Worm (Caenorhabditis elegans) whole organism, L4 larva: ENCODE data around the gene C36C9.12.
A peak's percentile ranks its signal among the peaks of the same experiment; 100 is the strongest.

Source experiments
- D1046.2 ChIP-seq: fragments of 200-800 bp; sonication (Bioruptor generic); IDR thresholded peaks from 2 replicates; pipeline ENCODE4 v1.3.6; 2022; ENCODE audit warnings: missing genetic modification characterization, missing compliant biosample characterization
- F10B5.3 ChIP-seq: sonication (generic microtip); optimal IDR thresholded peaks from 2 replicates; lab custom pipeline; 2016; ENCODE audit warnings: mild to moderate bottlenecking, missing genetic modification characterization, missing compliant biosample characterization
- F44E2.7 ChIP-seq: fragments of 200-800 bp; sonication (Bioruptor generic); IDR thresholded peaks from 2 replicates; pipeline ENCODE4 v2.1.2; 2022; ENCODE audit warnings: missing genetic modification characterization, missing compliant biosample characterization
- ZK337.2 ChIP-seq: fragments of 200-800 bp; sonication (Bioruptor generic); IDR thresholded peaks from 2 replicates; pipeline ENCODE4 v1.3.6; 2022; ENCODE audit warnings: missing genetic modification reagents, missing genetic modification characterization, missing compliant biosample characterization
- aha-1 ChIP-seq: fragments of 150-350 bp; peaks from one replicate; lab custom pipeline; 2014; ENCODE audit warnings: missing biosample characterization, missing genetic modification characterization
- attf-4 ChIP-seq: sonication (generic microtip); optimal IDR thresholded peaks from 3 replicates; lab custom pipeline; 2017; ENCODE audit warnings: missing biosample characterization, missing genetic modification characterization
- ceh-20 ChIP-seq: fragments of 200-800 bp; sonication (Bioruptor generic); IDR thresholded peaks from 2 replicates; pipeline ENCODE4 v1.3.6; 2022; ENCODE audit warnings: missing genetic modification reagents, missing genetic modification characterization, missing compliant biosample characterization
- ceh-28 ChIP-seq: fragments of 150-350 bp; optimal IDR thresholded peaks from 2 replicates; lab custom pipeline; 2014; ENCODE audit warnings: missing biosample characterization, missing genetic modification reagents, missing genetic modification characterization
- daf-16 ChIP-seq, 3 experiments: sonication (generic microtip); optimal IDR thresholded peaks; 2 replicates each; lab custom pipeline; 2016 to 2017; ENCODE audit warnings: missing genetic modification characterization in 3 of 3, missing genetic modification reagents in 3 of 3, mild to moderate bottlenecking in 2 of 3, missing compliant biosample characterization in 2 of 3, missing biosample characterization in 1 of 3, moderate library complexity in 1 of 3
- daf-8 ChIP-seq: fragments of 200-800 bp; sonication (Bioruptor generic); IDR thresholded peaks from 2 replicates; pipeline ENCODE4 v1.3.6; 2022; ENCODE audit warnings: missing genetic modification characterization, missing compliant biosample characterization
- dmd-8 ChIP-seq: fragments of 200-800 bp; sonication (Bioruptor generic); IDR thresholded peaks from 2 replicates; pipeline ENCODE4 v1.3.6; 2022; ENCODE audit warnings: missing genetic modification characterization, missing compliant biosample characterization
- egl-43 ChIP-seq: fragments of 200-800 bp; sonication (Bioruptor generic); IDR thresholded peaks from 2 replicates; pipeline ENCODE4 v1.3.6; 2022; ENCODE audit warnings: missing genetic modification reagents, missing genetic modification characterization, missing compliant biosample characterization
- fos-1 ChIP-seq: fragments of 150-350 bp; optimal IDR thresholded peaks from 2 replicates; lab custom pipeline; 2014; ENCODE audit warnings: missing biosample characterization, missing genetic modification characterization
- hmg-1.1 ChIP-seq: fragments of 200-800 bp; sonication (Bioruptor generic); IDR thresholded peaks from 2 replicates; pipeline ENCODE4 v1.3.6; 2022; ENCODE audit warnings: missing genetic modification reagents, missing genetic modification characterization, missing compliant biosample characterization
- lim-7 ChIP-seq: fragments of 200-800 bp; sonication (Bioruptor generic); IDR thresholded peaks from 2 replicates; pipeline ENCODE4 v1.3.6; 2022; ENCODE audit warnings: missing genetic modification characterization, missing compliant biosample characterization
- lin-13 ChIP-seq: fragments of 150-350 bp; optimal IDR thresholded peaks from 2 replicates; lab custom pipeline; 2014; ENCODE audit warnings: missing biosample characterization, missing genetic modification reagents, missing genetic modification characterization
- lin-15B ChIP-seq: fragments of 150-350 bp; sonication (generic microtip); optimal IDR thresholded peaks from 3 replicates; lab custom pipeline; 2014; ENCODE audit warnings: missing biosample characterization, missing genetic modification characterization
- lin-38 ChIP-seq: fragments of 200-800 bp; sonication (Bioruptor generic); IDR thresholded peaks from 2 replicates; pipeline ENCODE4 v1.3.6; 2022; ENCODE audit warnings: missing genetic modification reagents, missing genetic modification characterization, missing compliant biosample characterization
- lin-39 ChIP-seq: fragments of 150-350 bp; optimal IDR thresholded peaks from 2 replicates; lab custom pipeline; 2014; ENCODE audit warnings: missing biosample characterization, missing genetic modification reagents, missing genetic modification characterization
- madf-5 ChIP-seq, 2 experiments: fragments of 200-800 bp; sonication (Bioruptor generic); IDR thresholded peaks; 2 replicates each; pipeline ENCODE4 v1.3.6; 2022; ENCODE audit warnings: missing compliant biosample characterization in 2 of 2, missing genetic modification characterization in 2 of 2
- mxl-3 ChIP-seq: fragments of 200-800 bp; sonication (Bioruptor generic); optimal IDR thresholded peaks from 2 replicates; lab custom pipeline; 2018; ENCODE audit warnings: mild to moderate bottlenecking, missing genetic modification characterization, missing compliant biosample characterization
- nhr-10 ChIP-seq: fragments of 150-350 bp; optimal IDR thresholded peaks from 2 replicates; lab custom pipeline; 2014; ENCODE audit warnings: missing biosample characterization, missing genetic modification characterization
- set-16 ChIP-seq: fragments of 200-800 bp; sonication (Bioruptor generic); IDR thresholded peaks from 2 replicates; pipeline ENCODE4 v1.3.6; 2022; ENCODE audit warnings: missing genetic modification reagents, missing genetic modification characterization, missing compliant biosample characterization
- skn-1 ChIP-seq: fragments of 150-350 bp; optimal IDR thresholded peaks from 2 replicates; lab custom pipeline; 2014; ENCODE audit warnings: missing biosample characterization, missing genetic modification characterization
- snpc-1.2 ChIP-seq: fragments of 200-800 bp; sonication (Bioruptor generic); IDR thresholded peaks from 2 replicates; pipeline ENCODE4 v1.3.6; 2022; ENCODE audit warnings: missing genetic modification reagents, missing genetic modification characterization, missing compliant biosample characterization
- tra-1 ChIP-seq: fragments of 200-800 bp; sonication (Bioruptor generic); IDR thresholded peaks from 2 replicates; pipeline ENCODE4 v1.3.6; 2022; ENCODE audit warnings: missing genetic modification reagents, missing genetic modification characterization, missing compliant biosample characterization
- unc-130 ChIP-seq: sonication (generic microtip); optimal IDR thresholded peaks from 2 replicates; lab custom pipeline; 2016; ENCODE audit warnings: missing genetic modification reagents, missing genetic modification characterization, missing compliant biosample characterization
- unc-62 ChIP-seq, 3 experiments: fragments of 150-350 bp in 1 of 3; sonication (generic microtip); optimal IDR thresholded peaks in 2 of 3; peaks in 1 of 3; 1 replicate in 1 of 3; 2 replicates in 2 of 3; lab custom pipeline; 2014 to 2017; ENCODE audit warnings: missing biosample characterization in 3 of 3, missing genetic modification characterization in 3 of 3, missing genetic modification reagents in 3 of 3, missing genotype in 1 of 3
- zag-1 ChIP-seq: fragments of 150-350 bp; optimal IDR thresholded peaks from 2 replicates; lab custom pipeline; 2014; ENCODE audit warnings: missing biosample characterization, missing genetic modification characterization
- ztf-11 ChIP-seq: fragments of 150-350 bp; optimal IDR thresholded peaks from 2 replicates; lab custom pipeline; 2014; ENCODE audit warnings: missing biosample characterization, missing genetic modification characterization

Gene C36C9.12

ce11 chrX:1681482-1681881 is 8.4 kb downstream of the C36C9.12 start:
- TF ChIP-seq tra-1 (GFP tag; lab: Robert Waterston, UW): 0 out of 2 replicates have a peak, but pooled peaks have one; percentile 8
- peak; percentile 87 for TF ChIP-seq set-16 (GFP tag; lab: Robert Waterston, UW)

ce11 chrX:1678021-1678420 is 11.9 kb downstream of the C36C9.12 start, which contains the start of gene fbxa-170:
fbxa-170 (minus strand) TSS chrX:1678121.
- no peak for TF ChIP-seq tra-1 (GFP tag; lab: Robert Waterston, UW)
- no peak for TF ChIP-seq F44E2.7 (GFP tag; lab: Robert Waterston, UW)
- TF ChIP-seq zag-1 (tag; lab: Kevin White, UChicago): no peak
- no peak for TF ChIP-seq hmg-1.1
- no peak for TF ChIP-seq ceh-28
- peak; percentile 16 for TF ChIP-seq aha-1 (tag; lab: Kevin White, UChicago)
- TF ChIP-seq F10B5.3 (tag; lab: Kevin White, UChicago): no peak

DNA sequence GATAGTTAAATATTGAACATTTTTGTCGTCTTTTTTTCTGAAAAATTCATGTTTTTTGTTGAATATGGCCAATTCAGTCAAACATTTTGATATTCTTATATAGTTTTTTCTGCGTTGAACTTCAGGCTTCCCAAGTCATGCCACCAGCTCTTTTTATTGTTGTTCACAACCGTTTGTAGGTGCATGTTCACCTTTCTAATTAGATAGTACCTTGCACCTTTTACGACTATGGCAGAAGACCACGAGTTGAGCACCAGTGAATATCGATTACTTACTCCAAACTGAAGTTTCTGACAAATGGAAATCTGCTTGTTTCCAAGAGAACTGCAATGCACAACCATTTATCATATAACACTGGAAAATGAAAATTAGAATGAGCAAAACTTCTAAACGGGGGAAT is 14.0 kb downstream of the C36C9.12 start:
- TF ChIP-seq daf-16 (GFP tag; optimal IDR thresholded peaks at IDR 0.05; lab: Kevin White, UChicago) (no peak), daf-16 (tag; optimal IDR thresholded peaks at IDR 0.05; lab: Kevin White, UChicago) (no peak), unc-62 (GFP tag; optimal IDR thresholded peaks at IDR 0.05 in 1 of 2; lab: Kevin White, UChicago) (peak in 1 of 2 experiments; percentile 64), unc-62 (tag; optimal IDR thresholded peaks at IDR 0.05; lab: Kevin White, UChicago) (no peak), lin-39 (tag; lab: Kevin White, UChicago) (no peak)

DNA sequence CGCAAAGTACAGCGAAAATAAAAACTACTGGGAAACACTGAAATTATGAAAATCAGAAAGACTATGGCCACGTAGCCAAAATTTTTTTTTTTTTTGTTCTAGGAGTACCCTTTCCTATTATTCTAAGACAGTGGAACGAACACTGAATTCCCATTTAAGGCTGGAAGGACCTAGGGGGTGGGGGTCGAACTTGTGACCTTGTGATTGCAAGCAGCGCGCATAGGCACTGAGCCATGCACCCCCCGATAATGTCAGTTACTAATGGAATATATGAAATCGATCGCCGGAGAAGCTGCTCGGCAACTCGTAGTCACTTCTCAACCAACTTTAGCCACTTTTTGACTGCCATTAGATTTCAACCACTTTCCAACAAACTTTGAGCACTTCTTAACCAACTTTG is 14.7 kb downstream of the C36C9.12 start:
- 0 out of 2 replicates have a peak, but pooled peaks have one; percentile 16 for TF ChIP-seq lim-7 (GFP tag; lab: Robert Waterston, UW)
- 0 out of 2 replicates have a peak, but pooled peaks have one; percentile 11 for TF ChIP-seq D1046.2 (GFP tag; lab: Robert Waterston, UW)
- TF ChIP-seq snpc-1.2 (GFP tag; lab: Robert Waterston, UW): peak; percentile 76
- 0 out of 2 replicates have a peak, but pooled peaks have one; percentile 8 for TF ChIP-seq egl-43

ce11 chrX:1674056-1674455 is 15.8 kb downstream of the C36C9.12 start, which contains the start of gene tbx-31:
tbx-31 (minus strand) TSS chrX:1674156.
- TF ChIP-seq ZK337.2 (GFP tag; lab: Robert Waterston, UW): no peak
- peak; percentile 72 for TF ChIP-seq aha-1 (tag; lab: Kevin White, UChicago)

ce11 chrX:1668748-1669147 is 21.1 kb downstream of the C36C9.12 start, which contains the start of gene R09H3.3:
R09H3.3 (minus strand) TSS chrX:1668848.
- TF ChIP-seq daf-8 (GFP tag; lab: Robert Waterston, UW) (no peak), ztf-11 (tag; lab: Kevin White, UChicago) (no peak), madf-5 (GFP tag; IDR thresholded peaks at IDR 0.05; lab: Robert Waterston, UW) (no peak), lin-38 (GFP tag; lab: Robert Waterston, UW) (no peak), ceh-20 (no peak), attf-4 (tag; lab: Kevin White, UChicago) (no peak), egl-43 (no peak), unc-130 (GFP tag; lab: Kevin White, UChicago) (no peak), fos-1 (tag; lab: Kevin White, UChicago) (no peak), lin-15B (no peak), lin-13 (GFP tag; lab: Kevin White, UChicago) (no peak), ZK337.2 (GFP tag; lab: Robert Waterston, UW) (no peak), skn-1 (tag; lab: Kevin White, UChicago) (no peak), dmd-8 (GFP tag; lab: Robert Waterston, UW) (no peak), mxl-3 (GFP tag; lab: Kevin White, UChicago) (no peak), nhr-10 (tag; lab: Kevin White, UChicago) (no peak)
